Worm (Caenorhabditis elegans) whole organism, mixed stage, embryonic: Measurements from ENCODE around the gene Y13C8A.1.

Source experiments
- ceh-43 ChIP-seq: fragments of 200-800 bp; sonication (Bioruptor generic); optimal IDR thresholded peaks from 2 replicates; lab custom pipeline; 2018; ENCODE audit warnings: mild to moderate bottlenecking, missing genetic modification characterization, moderate library complexity, missing compliant biosample characterization
- mep-1 ChIP-seq: fragments of 150-350 bp; optimal IDR thresholded peaks from 2 replicates; lab custom pipeline; 2017; ENCODE audit warnings: missing biosample characterization, missing genetic modification reagents, missing genetic modification characterization, inconsistent platforms
- pha-4 ChIP-seq: fragments of 150-350 bp; optimal IDR thresholded peaks from 2 replicates; lab custom pipeline; 2018; ENCODE audit warnings: missing biosample characterization, missing genetic modification reagents, missing genetic modification characterization

Gene Y13C8A.1

ce11 chrX:16931255-16932023 is 47.9 kb downstream of the Y13C8A.1 start:
- no peak for TF ChIP-seq ceh-43 (GFP tag; lab: Kevin White, UChicago)
- peak; percentile 12 for TF ChIP-seq pha-4 (tag; lab: Kevin White, UChicago)
- peak; percentile 27 for TF ChIP-seq mep-1 (tag; lab: Kevin White, UChicago)
